Fruit fly (Drosophila melanogaster): Measurements from ENCODE around the gene Dnz1.

The Dnz1 gene

dm6 chr2L:10856328-10856942, at the start of gene Dnz1:
Dnz1 (minus strand) TSS chr2L:10856644.
- no peak for TF ChIP-seq psq (optimal IDR thresholded peaks at IDR 0.05)
- no peak for TF ChIP-seq Dll (optimal IDR thresholded peaks at IDR 0.05)
- TF ChIP-seq pan (optimal IDR thresholded peaks at IDR 0.05), result no peak
- TF ChIP-seq EcR (GFP tag; optimal IDR thresholded peaks at IDR 0.05), result no peak
- TF ChIP-seq CG8478 (optimal IDR thresholded peaks at IDR 0.05), result no peak
- no peak for TF ChIP-seq usp (GFP tag; optimal IDR thresholded peaks at IDR 0.05)

dm6 chr2L:10901685-10902084, 45.2 kb upstream of the Dnz1 start, which contains the start of gene CG14070:
CG14070 (minus strand) TSS chr2L:10901785.
- TF ChIP-seq pan (optimal IDR thresholded peaks at IDR 0.05), result no peak
- TF ChIP-seq EcR (GFP tag; optimal IDR thresholded peaks at IDR 0.05), result no peak
- no peak for TF ChIP-seq Dll (optimal IDR thresholded peaks at IDR 0.05)
- no peak for TF ChIP-seq CG8478 (optimal IDR thresholded peaks at IDR 0.05)
- no peak for TF ChIP-seq usp (GFP tag; optimal IDR thresholded peaks at IDR 0.05)

- no peak for TF ChIP-seq EcR (GFP tag; optimal IDR thresholded peaks at IDR 0.05)
- no peak for TF ChIP-seq pan (optimal IDR thresholded peaks at IDR 0.05)
- no peak for TF ChIP-seq Dll (optimal IDR thresholded peaks at IDR 0.05)
- no peak for TF ChIP-seq CG8478 (optimal IDR thresholded peaks at IDR 0.05)
- no peak for TF ChIP-seq usp (GFP tag; optimal IDR thresholded peaks at IDR 0.05)
- TF ChIP-seq psq (optimal IDR thresholded peaks at IDR 0.05), result no peak
These were observed 32.4 kb upstream of the Dnz1 start, which contains the start of gene CG14071 for dm6 chr2L:10888827-10889226. CG14071 (minus strand) TSS chr2L:10888927.

- TF ChIP-seq Dll (optimal IDR thresholded peaks at IDR 0.05), result no peak
- no peak for TF ChIP-seq usp (GFP tag; optimal IDR thresholded peaks at IDR 0.05)
- TF ChIP-seq EcR (GFP tag; optimal IDR thresholded peaks at IDR 0.05), result no peak
- no peak for TF ChIP-seq CG8478 (optimal IDR thresholded peaks at IDR 0.05)
- no peak for TF ChIP-seq psq (optimal IDR thresholded peaks at IDR 0.05)
- no peak for TF ChIP-seq pan (optimal IDR thresholded peaks at IDR 0.05)
These were observed 13.4 kb upstream of the Dnz1 start, which contains the start of gene CG12517 for dm6 chr2L:10869867-10870266. CG12517 (plus strand) TSS chr2L:10870167.

- TF ChIP-seq psq (optimal IDR thresholded peaks at IDR 0.05) (no peak), pan (optimal IDR thresholded peaks at IDR 0.05) (no peak), EcR (GFP tag; optimal IDR thresholded peaks at IDR 0.05) (no peak), CG8478 (optimal IDR thresholded peaks at IDR 0.05) (no peak), usp (GFP tag; optimal IDR thresholded peaks at IDR 0.05) (no peak), Dll (optimal IDR thresholded peaks at IDR 0.05) (no peak)
These were observed 1.9 kb upstream of the Dnz1 start, which contains the start of the genes aurB and Stam for dm6 chr2L:10858064-10859047. aurB (minus strand) TSS chr2L:10858094. Stam (plus strand) TSS chr2L:10858536.

- TF ChIP-seq usp (GFP tag; optimal IDR thresholded peaks at IDR 0.05), result no peak
- no peak for TF ChIP-seq CG8478 (optimal IDR thresholded peaks at IDR 0.05)
- TF ChIP-seq EcR (GFP tag; optimal IDR thresholded peaks at IDR 0.05), result no peak
- no peak for TF ChIP-seq Dll (optimal IDR thresholded peaks at IDR 0.05)
- no peak for TF ChIP-seq pan (optimal IDR thresholded peaks at IDR 0.05)
- no peak for TF ChIP-seq psq (optimal IDR thresholded peaks at IDR 0.05)
These were observed 5.0 kb downstream of the Dnz1 start for dm6 chr2L:10851336-10851862.

dm6 chr2L:10850320-10850990, 6.0 kb downstream of the Dnz1 start, which contains the start of gene porin:
porin (minus strand) TSS chr2L:10850848.
- TF ChIP-seq psq (optimal IDR thresholded peaks at IDR 0.05), result no peak
- no peak for TF ChIP-seq Dll (optimal IDR thresholded peaks at IDR 0.05)
- peak in 1 of 2 experiments; percentile 77 for TF ChIP-seq EcR (GFP tag; optimal IDR thresholded peaks at IDR 0.05)
- TF ChIP-seq CG8478 (optimal IDR thresholded peaks at IDR 0.05), result no peak
- TF ChIP-seq pan (optimal IDR thresholded peaks at IDR 0.05), result no peak
- no peak for TF ChIP-seq usp (GFP tag; optimal IDR thresholded peaks at IDR 0.05)

- no peak for TF ChIP-seq EcR (GFP tag; optimal IDR thresholded peaks at IDR 0.05)
- no peak for TF ChIP-seq Dll (optimal IDR thresholded peaks at IDR 0.05)
These were observed 6.8 kb downstream of the Dnz1 start, which contains the start of gene SmydA-3 for dm6 chr2L:10849511-10850191. SmydA-3 (plus strand) TSS chr2L:10850141.

- TF ChIP-seq pan (optimal IDR thresholded peaks at IDR 0.05), result no peak
- no peak for TF ChIP-seq psq (optimal IDR thresholded peaks at IDR 0.05)
- no peak for TF ChIP-seq EcR (GFP tag; optimal IDR thresholded peaks at IDR 0.05)
- no peak for TF ChIP-seq usp (GFP tag; optimal IDR thresholded peaks at IDR 0.05)
- TF ChIP-seq CG8478 (optimal IDR thresholded peaks at IDR 0.05), result no peak
- no peak for TF ChIP-seq Dll (optimal IDR thresholded peaks at IDR 0.05)
These were observed 9.5 kb downstream of the Dnz1 start, which contains the start of gene Porin2 for dm6 chr2L:10846944-10847343. Porin2 (minus strand) TSS chr2L:10847044.

- TF ChIP-seq usp (GFP tag; optimal IDR thresholded peaks at IDR 0.05), result no peak
- TF ChIP-seq EcR (GFP tag; optimal IDR thresholded peaks at IDR 0.05), result no peak
- no peak for TF ChIP-seq psq (optimal IDR thresholded peaks at IDR 0.05)
- no peak for TF ChIP-seq CG8478 (optimal IDR thresholded peaks at IDR 0.05)
- no peak for TF ChIP-seq Dll (optimal IDR thresholded peaks at IDR 0.05)
- no peak for TF ChIP-seq pan (optimal IDR thresholded peaks at IDR 0.05)
These were observed 10.9 kb downstream of the Dnz1 start, which contains the start of the genes CG17139 and CG17140 for dm6 chr2L:10845564-10845963. CG17139 (minus strand) TSS chr2L:10845664. CG17140 (minus strand) TSS chr2L:10845664.
